Worm (Caenorhabditis elegans) whole organism, young adult: ENCODE data around the gene H14A12.3.

Experiments used
- B0261.1 ChIP-seq: sonication (generic microtip); optimal IDR thresholded peaks from 2 replicates; lab custom pipeline; 2016; ENCODE audit warnings: mild to moderate bottlenecking, missing genetic modification characterization, moderate library complexity, missing compliant biosample characterization
- K11D2.4 ChIP-seq: fragments of 200-800 bp; sonication (Bioruptor generic); IDR thresholded peaks from 2 replicates; pipeline ENCODE4 v1.3.6; 2022; ENCODE audit warnings: missing genetic modification reagents, missing genetic modification characterization, missing compliant biosample characterization
- K12H6.12 ChIP-seq: fragments of 200-800 bp; sonication (Bioruptor generic); optimal IDR thresholded peaks from 2 replicates; lab custom pipeline; 2018; ENCODE audit warnings: mild to moderate bottlenecking, missing genetic modification characterization, missing compliant biosample characterization
- Y67H2A.10 ChIP-seq: fragments of 200-800 bp; sonication (Bioruptor generic); conservative IDR thresholded peaks from 2 replicates; pipeline ENCODE4 v1.3.6; 2022; ENCODE audit warnings: missing genetic modification reagents, missing genetic modification characterization, missing compliant biosample characterization
- cebp-1 ChIP-seq, 2 experiments: fragments of 200-800 bp in 1 of 2; sonication (Bioruptor generic) in 1 of 2; sonication (generic microtip) in 1 of 2; IDR thresholded peaks in 1 of 2; optimal IDR thresholded peaks in 1 of 2; 2 replicates each; pipeline versions ENCODE4 v1.3.6 to Lab custom; 2017 to 2022; ENCODE audit warnings: missing compliant biosample characterization in 2 of 2, missing genetic modification characterization in 2 of 2, mild to moderate bottlenecking in 1 of 2, missing genetic modification reagents in 1 of 2, moderate library complexity in 1 of 2
- ceh-100 ChIP-seq: fragments of 200-800 bp; sonication (Bioruptor generic); IDR thresholded peaks from 2 replicates; pipeline ENCODE4 v1.3.6; 2022; ENCODE audit warnings: missing genetic modification reagents, missing genetic modification characterization, missing compliant biosample characterization
- ceh-91 ChIP-seq: fragments of 200-800 bp; sonication (Bioruptor generic); IDR thresholded peaks from 2 replicates; pipeline ENCODE4 v1.3.6; 2022; ENCODE audit warnings: missing genetic modification reagents, missing genetic modification characterization, missing compliant biosample characterization
- dpl-1 ChIP-seq: fragments of 150-350 bp; optimal IDR thresholded peaks from 2 replicates; lab custom pipeline; 2014; ENCODE audit warnings: missing biosample characterization, missing genetic modification reagents, missing genetic modification characterization
- efl-1 ChIP-seq: fragments of 150-350 bp; optimal IDR thresholded peaks from 2 replicates; lab custom pipeline; 2014; ENCODE audit warnings: missing biosample characterization, missing genetic modification reagents, missing genetic modification characterization
- egl-44 ChIP-seq: fragments of 200-800 bp; sonication (Bioruptor generic); IDR thresholded peaks from 2 replicates; pipeline ENCODE4 v1.3.6; 2022; ENCODE audit warnings: missing genetic modification reagents, missing genetic modification characterization, missing compliant biosample characterization
- hrde-1 ChIP-seq: sonication (generic microtip); optimal IDR thresholded peaks from 2 replicates; lab custom pipeline; 2016; ENCODE audit warnings: missing genetic modification characterization, mild to moderate bottlenecking, missing compliant biosample characterization, moderate library complexity, missing genotype, missing genetic modification reagents, borderline replicate concordance
- let-607 ChIP-seq, 2 experiments: fragments of 200-800 bp in 1 of 2; sonication (Bioruptor generic) in 1 of 2; sonication (generic microtip) in 1 of 2; optimal IDR thresholded peaks; 2 replicates each; lab custom pipeline; 2016 to 2018; ENCODE audit warnings: mild to moderate bottlenecking in 2 of 2, missing compliant biosample characterization in 2 of 2, missing genetic modification characterization in 2 of 2, moderate library complexity in 2 of 2, missing genotype in 1 of 2
- lin-26 ChIP-seq: fragments of 200-800 bp; sonication (Bioruptor generic); IDR thresholded peaks from 2 replicates; pipeline ENCODE4 v1.3.6; 2022; ENCODE audit warnings: missing genetic modification reagents, missing genetic modification characterization, missing compliant biosample characterization
- lin-35 ChIP-seq, 3 experiments: fragments of 150-350 bp in 2 of 3; sonication (generic microtip) in 1 of 3; optimal IDR thresholded peaks; 2 replicates each; lab custom pipeline; 2014 to 2018; ENCODE audit warnings: missing biosample characterization in 3 of 3, missing genetic modification characterization in 3 of 3, missing genetic modification reagents in 3 of 3
- lin-40 ChIP-seq: sonication (generic microtip); optimal IDR thresholded peaks from 2 replicates; lab custom pipeline; 2016; ENCODE audit warnings: missing genetic modification characterization, mild to moderate bottlenecking, missing compliant biosample characterization, missing genotype, missing genetic modification reagents
- lin-54 ChIP-seq: fragments of 200-800 bp; sonication (Bioruptor generic); optimal IDR thresholded peaks from 2 replicates; lab custom pipeline; 2018; ENCODE audit warnings: mild to moderate bottlenecking, missing genetic modification characterization, missing compliant biosample characterization
- lir-1 ChIP-seq: fragments of 200-800 bp; sonication (Bioruptor generic); conservative IDR thresholded peaks from 2 replicates; pipeline ENCODE4 v1.3.6; 2022; ENCODE audit warnings: missing genetic modification reagents, missing genetic modification characterization, missing compliant biosample characterization
- lsy-27 ChIP-seq: sonication (generic microtip); optimal IDR thresholded peaks from 2 replicates; lab custom pipeline; 2017; ENCODE audit warnings: missing genetic modification characterization, mild to moderate bottlenecking, missing compliant biosample characterization, antibody characterized with exemption, missing genotype, borderline replicate concordance; ENCODE audit not compliant: insufficient read depth
- madf-3 ChIP-seq: fragments of 200-800 bp; sonication (Bioruptor generic); IDR thresholded peaks from 2 replicates; pipeline ENCODE4 v1.3.6; 2022; ENCODE audit warnings: missing genetic modification reagents, missing genetic modification characterization, missing compliant biosample characterization
- madf-6 ChIP-seq: fragments of 200-800 bp; sonication (Bioruptor generic); IDR thresholded peaks from 2 replicates; pipeline ENCODE4 v1.3.6; 2022; ENCODE audit warnings: missing genetic modification reagents, missing genetic modification characterization, missing compliant biosample characterization
- mcd-1 ChIP-seq: fragments of 200-800 bp; sonication (Bioruptor generic); IDR thresholded peaks from 2 replicates; pipeline ENCODE4 v1.3.6; 2022; ENCODE audit warnings: missing genetic modification reagents, missing genetic modification characterization, missing compliant biosample characterization
- mel-28 ChIP-seq: sonication (generic microtip); optimal IDR thresholded peaks from 2 replicates; lab custom pipeline; 2016; ENCODE audit warnings: borderline replicate concordance, mild to moderate bottlenecking, missing genetic modification characterization, missing compliant biosample characterization
- mxl-1 ChIP-seq: sonication (generic microtip); optimal IDR thresholded peaks from 2 replicates; lab custom pipeline; 2016; ENCODE audit warnings: missing genetic modification characterization, missing compliant biosample characterization
- nfyb-1 ChIP-seq: fragments of 200-800 bp; sonication (Bioruptor generic); IDR thresholded peaks from 2 replicates; pipeline ENCODE4 v1.3.6; 2022; ENCODE audit warnings: missing genetic modification reagents, missing genetic modification characterization, missing compliant biosample characterization
- nhr-27 ChIP-seq: fragments of 200-800 bp; sonication (Bioruptor generic); optimal IDR thresholded peaks from 2 replicates; lab custom pipeline; 2018; ENCODE audit warnings: mild to moderate bottlenecking, missing genetic modification characterization, moderate library complexity, missing compliant biosample characterization
- nhr-80 ChIP-seq: sonication (generic microtip); optimal IDR thresholded peaks from 2 replicates; lab custom pipeline; 2016; ENCODE audit warnings: missing genetic modification characterization, missing compliant biosample characterization
- pha-4 ChIP-seq: fragments of 150-350 bp; sonication (generic microtip); optimal IDR thresholded peaks from 2 replicates; lab custom pipeline; 2014; ENCODE audit warnings: missing biosample characterization, missing genetic modification reagents, missing genetic modification characterization
- repo-1 ChIP-seq: sonication (generic microtip); optimal IDR thresholded peaks from 2 replicates; lab custom pipeline; 2017; ENCODE audit warnings: mild to moderate bottlenecking, missing genetic modification characterization, missing compliant biosample characterization
- sdz-38 ChIP-seq: sonication (generic microtip); optimal IDR thresholded peaks from 2 replicates; lab custom pipeline; 2016; ENCODE audit warnings: missing genotype, missing genetic modification characterization, missing compliant biosample characterization
- snpc-1.1 ChIP-seq: sonication (generic microtip); optimal IDR thresholded peaks from 2 replicates; lab custom pipeline; 2017; ENCODE audit warnings: missing genetic modification characterization, mild to moderate bottlenecking, missing compliant biosample characterization, antibody characterized with exemption, moderate library complexity, missing genotype, missing genetic modification reagents; ENCODE audit not compliant: insufficient read depth
- snpc-3.4 ChIP-seq: sonication (generic microtip); optimal IDR thresholded peaks from 2 replicates; lab custom pipeline; 2017; ENCODE audit warnings: missing genetic modification characterization, mild to moderate bottlenecking, missing compliant biosample characterization, antibody characterized with exemption, moderate library complexity, missing genotype, missing genetic modification reagents
- snpc-4 ChIP-seq, 5 experiments: fragments of 150-350 bp in 1 of 5; sonication (generic microtip) in 4 of 5; optimal IDR thresholded peaks; 2 replicates each; lab custom pipeline; 2014 to 2018; ENCODE audit warnings: missing genetic modification characterization in 5 of 5, missing biosample characterization in 3 of 5, antibody characterized with exemption in 2 of 5, mild to moderate bottlenecking in 2 of 5, missing compliant biosample characterization in 2 of 5, missing genotype in 2 of 5, moderate library complexity in 2 of 5, missing genetic modification reagents in 1 of 5
- tbx-9 ChIP-seq: sonication (generic microtip); optimal IDR thresholded peaks from 2 replicates; lab custom pipeline; 2016; ENCODE audit warnings: borderline replicate concordance, missing genetic modification characterization, inconsistent platforms, missing compliant biosample characterization
- tlf-1 ChIP-seq: fragments of 200-800 bp; sonication (Bioruptor generic); optimal IDR thresholded peaks from 2 replicates; lab custom pipeline; 2018; ENCODE audit warnings: mild to moderate bottlenecking, missing genetic modification characterization, missing compliant biosample characterization
- zfh-2 ChIP-seq: fragments of 200-800 bp; sonication (Bioruptor generic); conservative IDR thresholded peaks from 2 replicates; pipeline ENCODE4 v1.3.6; 2022; ENCODE audit warnings: missing genetic modification reagents, missing genetic modification characterization, missing compliant biosample characterization
- zim-3 ChIP-seq: sonication (generic microtip); optimal IDR thresholded peaks from 2 replicates; lab custom pipeline; 2017; ENCODE audit warnings: mild to moderate bottlenecking, missing genetic modification characterization, moderate library complexity, missing compliant biosample characterization
- ztf-22 ChIP-seq: fragments of 200-800 bp; sonication (Bioruptor generic); optimal IDR thresholded peaks from 2 replicates; lab custom pipeline; 2018; ENCODE audit warnings: mild to moderate bottlenecking, missing genetic modification characterization, moderate library complexity, missing compliant biosample characterization

The H14A12.3 gene

DNA sequence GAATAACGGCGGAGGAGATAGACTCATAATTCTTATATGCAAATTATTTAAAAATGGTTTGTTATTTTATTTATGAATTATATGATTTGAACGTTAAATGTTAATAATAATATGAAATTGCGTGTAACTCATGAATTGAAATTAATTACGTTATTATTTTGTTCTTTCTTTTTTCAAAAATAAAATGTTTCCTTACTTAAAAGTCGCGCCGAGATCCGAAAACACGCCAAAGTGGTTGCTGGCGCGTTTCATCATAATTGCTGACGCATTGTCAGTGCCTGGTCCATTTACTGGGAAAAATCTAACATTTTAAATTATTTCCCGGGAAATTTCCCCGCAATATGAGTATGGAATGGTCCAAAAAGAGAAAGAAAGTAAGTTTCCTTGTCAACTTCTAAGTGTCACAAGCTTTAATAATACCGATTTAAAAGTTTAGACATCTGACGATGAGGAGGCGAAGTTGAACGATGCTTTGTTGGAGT, 35.9 kb downstream of the H14A12.3 start, which contains the start of the genes C07H6.9 and sap-140 (continued):
- TF ChIP-seq madf-6 (peak; percentile 62), madf-3 (GFP tag; lab: Robert Waterston, UW) (peak; percentile 72; the same call in 1 of the 2 replicates), snpc-3.4 (peak; percentile 51), cebp-1 (GFP tag; IDR thresholded peaks at IDR 0.05; lab: Robert Waterston, UW) (no peak), cebp-1 (tag; optimal IDR thresholded peaks at IDR 0.05; lab: Kevin White, UChicago) (peak; percentile 75), dpl-1 (GFP tag; lab: Kevin White, UChicago) (peak; percentile 96), let-607 (tag; optimal IDR thresholded peaks at IDR 0.05; lab: Kevin White, UChicago) (peak in 1 of 2 experiments; percentile 14), repo-1 (peak; percentile 22), tbx-9 (tag; lab: Kevin White, UChicago) (no peak), lin-26 (GFP tag; lab: Robert Waterston, UW) (no peak), lsy-27 (no peak), ceh-100 (GFP tag; lab: Robert Waterston, UW) (no peak), nhr-80 (tag; lab: Kevin White, UChicago) (peak; percentile 10), lin-35 (GFP tag; optimal IDR thresholded peaks at IDR 0.05; lab: Kevin White, UChicago) (peak in 2 of 3 experiments; percentile 84 to 92), efl-1 (GFP tag; lab: Kevin White, UChicago) (peak; percentile 84), egl-44 (GFP tag; lab: Robert Waterston, UW) (no peak), lin-54 (peak; percentile 90), ceh-91 (peak; percentile 53), snpc-4 (GFP tag; optimal IDR thresholded peaks at IDR 0.05; lab: Kevin White, UChicago) (no peak), snpc-4 (tag; optimal IDR thresholded peaks at IDR 0.05; lab: Kevin White, UChicago) (peak in 2 of 4 experiments; percentile 30 to 67), lin-40 (tag; lab: Kevin White, UChicago) (peak; percentile 77), ztf-22 (GFP tag; lab: Kevin White, UChicago) (no peak), hrde-1 (tag; lab: Kevin White, UChicago) (no peak), lir-1 (GFP tag; lab: Robert Waterston, UW) (no peak), snpc-1.1 (tag; lab: Kevin White, UChicago) (peak; percentile 18), pha-4 (tag; lab: Kevin White, UChicago) (no peak), nhr-27 (tag; lab: Kevin White, UChicago) (no peak), mxl-1 (tag; lab: Kevin White, UChicago) (no peak), K12H6.12 (tag; lab: Kevin White, UChicago) (no peak), mcd-1 (GFP tag; lab: Robert Waterston, UW) (peak; percentile 79), B0261.1 (tag; lab: Kevin White, UChicago) (no peak), sdz-38 (no peak), K11D2.4 (GFP tag; lab: Robert Waterston, UW) (peak; percentile 11; the same call in 1 of the 2 replicates), nfyb-1 (GFP tag; lab: Robert Waterston, UW) (peak; percentile 57; the same call in 1 of the 2 replicates), mel-28 (tag; lab: Kevin White, UChicago) (no peak), zim-3 (tag; lab: Kevin White, UChicago) (no peak), tlf-1 (GFP tag; lab: Kevin White, UChicago) (peak; percentile 62)

DNA sequence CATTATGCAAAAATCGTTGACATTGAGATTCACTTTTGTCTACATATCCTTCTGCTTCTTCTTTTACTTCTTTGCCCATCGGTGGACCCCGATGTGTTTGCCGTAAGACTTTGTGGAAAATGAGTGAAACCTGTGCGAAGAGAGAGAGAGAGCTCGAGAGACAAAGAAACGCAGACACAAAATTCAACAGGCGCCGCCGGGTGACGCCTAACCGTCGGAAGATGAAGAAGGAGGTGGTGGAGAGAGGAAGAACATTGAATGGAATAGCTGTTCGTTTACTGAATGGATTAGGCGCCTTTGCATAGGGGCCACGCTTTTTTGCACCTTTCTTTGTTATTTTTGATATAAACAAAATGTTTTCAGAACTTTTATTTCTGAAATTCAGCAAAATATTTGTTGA, 43.4 kb downstream of the H14A12.3 start:
- TF ChIP-seq zfh-2 (GFP tag; lab: Robert Waterston, UW), result 0 out of 2 replicates have a peak, but pooled peaks have one; percentile 31
- no peak for TF ChIP-seq Y67H2A.10 (GFP tag; lab: Robert Waterston, UW)
- no peak for TF ChIP-seq egl-44 (GFP tag; lab: Robert Waterston, UW)
- no peak for TF ChIP-seq madf-3 (GFP tag; lab: Robert Waterston, UW)
- no peak for TF ChIP-seq mxl-1 (tag; lab: Kevin White, UChicago)
- no peak for TF ChIP-seq nhr-27 (tag; lab: Kevin White, UChicago)
